Fruit fly (Drosophila melanogaster) whole organism, embryonic: ENCODE results near the gene cl.
A peak's percentile ranks its signal among the peaks of the same experiment; 100 is the strongest.

Experiments
- CG10462 ChIP-seq: fragments of 200-800 bp; sonication (Bioruptor generic); optimal IDR thresholded peaks from 2 replicates; lab custom pipeline; 2016; ENCODE audit warnings: missing biosample characterization, missing genetic modification characterization
- CG10979 ChIP-seq: fragments of 200-800 bp; sonication (Bioruptor generic); optimal IDR thresholded peaks from 2 replicates; lab custom pipeline; 2018; ENCODE audit warnings: missing biosample characterization, mild to moderate bottlenecking, missing genetic modification characterization, moderate library complexity
- CG12769 ChIP-seq: fragments of 200-800 bp; sonication (Bioruptor generic); optimal IDR thresholded peaks from 2 replicates; lab custom pipeline; 2019; ENCODE audit warnings: missing biosample characterization, mild to moderate bottlenecking, missing genetic modification characterization, moderate library complexity
- CG13287 ChIP-seq: fragments of 200-800 bp; sonication (Bioruptor generic); IDR thresholded peaks from 2 replicates; pipeline ENCODE4 v1.3.6; 2022; ENCODE audit warnings: missing biosample characterization, missing genetic modification characterization; ENCODE audit not compliant: partially characterized antibody
- CG13624 ChIP-seq: fragments of 200-800 bp; sonication (Bioruptor generic); optimal IDR thresholded peaks from 2 replicates; lab custom pipeline; 2016; ENCODE audit warnings: missing biosample characterization, missing genetic modification characterization
- CG13894 ChIP-seq: fragments of 200-800 bp; sonication (Bioruptor generic); optimal IDR thresholded peaks from 3 replicates; lab custom pipeline; 2018; ENCODE audit warnings: missing biosample characterization, mild to moderate bottlenecking, missing genetic modification characterization, moderate library complexity
- CG14667 ChIP-seq: fragments of 200-800 bp; sonication (Bioruptor generic); IDR thresholded peaks from 2 replicates; pipeline ENCODE4 v1.3.6; 2022; ENCODE audit warnings: missing biosample characterization, missing genetic modification characterization
- CG1603 ChIP-seq: fragments of 200-800 bp; sonication (Bioruptor generic); optimal IDR thresholded peaks from 2 replicates; lab custom pipeline; 2019; ENCODE audit warnings: missing biosample characterization, mild to moderate bottlenecking, missing genetic modification characterization, moderate library complexity
- CG16863 ChIP-seq: fragments of 200-800 bp; sonication (Bioruptor generic); optimal IDR thresholded peaks from 3 replicates; lab custom pipeline; 2016; ENCODE audit warnings: missing biosample characterization, missing genetic modification characterization
- CG2889 ChIP-seq: fragments of 200-800 bp; sonication (Bioruptor generic); IDR thresholded peaks from 3 replicates; pipeline ENCODE4 v1.3.6; 2022; ENCODE audit warnings: missing biosample characterization, missing genetic modification characterization
- CG3065 ChIP-seq: fragments of 200-800 bp; sonication (Bioruptor generic); optimal IDR thresholded peaks from 2 replicates; lab custom pipeline; 2016; ENCODE audit warnings: missing biosample characterization, missing genetic modification characterization
- CG31365 ChIP-seq: fragments of 200-800 bp; sonication (Bioruptor generic); optimal IDR thresholded peaks from 2 replicates; lab custom pipeline; 2018; ENCODE audit warnings: missing biosample characterization, mild to moderate bottlenecking, missing genetic modification characterization
- CG3726 ChIP-seq: fragments of 200-800 bp; sonication (Bioruptor generic); IDR thresholded peaks from 3 replicates; pipeline ENCODE4, ENCODE4 v1.3.6; 2022; ENCODE audit warnings: missing biosample characterization, missing genetic modification characterization
- CG8388 ChIP-seq: fragments of 200-800 bp; sonication (Bioruptor generic); optimal IDR thresholded peaks from 2 replicates; lab custom pipeline; 2019; ENCODE audit warnings: missing biosample characterization, mild to moderate bottlenecking, missing genetic modification characterization, moderate library complexity
- CG8478 ChIP-seq: fragments of >200 bp; optimal IDR thresholded peaks from 2 replicates; lab custom pipeline; 2018
- CG9817 ChIP-seq: fragments of 200-800 bp; sonication (Bioruptor generic); optimal IDR thresholded peaks from 2 replicates; lab custom pipeline; 2018; ENCODE audit warnings: missing biosample characterization, mild to moderate bottlenecking, missing genetic modification characterization, moderate library complexity
- CkIIα-i1 ChIP-seq: fragments of 200-800 bp; sonication (Bioruptor generic); IDR thresholded peaks from 2 replicates; pipeline ENCODE4 v1.3.6; 2022; ENCODE audit warnings: missing biosample characterization, missing genetic modification characterization
- D19A ChIP-seq: fragments of 200-800 bp; optimal IDR thresholded peaks from 3 replicates; lab custom pipeline; 2019; ENCODE audit warnings: missing biosample characterization, mild to moderate bottlenecking, missing genetic modification characterization, moderate library complexity
- Dbx ChIP-seq: fragments of 200-800 bp; sonication (Bioruptor generic); IDR thresholded peaks from 3 replicates; pipeline ENCODE4 v1.3.6; 2022; ENCODE audit warnings: missing biosample characterization, missing genetic modification characterization
- Dfd ChIP-seq, 2 experiments: fragments of >200 bp; optimal IDR thresholded peaks; 2 replicates each; lab custom pipeline; 2017; ENCODE audit warnings: missing biosample characterization in 2 of 2, missing genetic modification characterization in 2 of 2
- E2f2 ChIP-seq: fragments of 200-800 bp; sonication (Bioruptor generic); IDR thresholded peaks from 2 replicates; pipeline ENCODE4 v1.3.6; 2022; ENCODE audit warnings: missing biosample characterization, missing genetic modification characterization
- HHEX ChIP-seq: fragments of 200-800 bp; sonication (Bioruptor generic); optimal IDR thresholded peaks from 3 replicates; lab custom pipeline; 2017; ENCODE audit warnings: missing biosample characterization, mild to moderate bottlenecking, missing genetic modification characterization, missing genetic modification reagents
- HLH3B ChIP-seq: fragments of 200-800 bp; sonication (Bioruptor generic); IDR thresholded peaks from 2 replicates; pipeline ENCODE4 v1.3.6; 2022; ENCODE audit warnings: missing biosample characterization, missing genetic modification characterization
- Hr78 ChIP-seq, 2 experiments: fragments of 200-800 bp in 1 of 2; fragments of >200 bp in 1 of 2; sonication (Bioruptor generic) in 1 of 2; optimal IDR thresholded peaks; 2 replicates each; lab custom pipeline; 2017 to 2019; ENCODE audit warnings: missing biosample characterization in 2 of 2, missing genetic modification characterization in 2 of 2, mild to moderate bottlenecking in 1 of 2, moderate library complexity in 1 of 2
- Med ChIP-seq: fragments of 200-800 bp; sonication (Bioruptor generic); peaks from one replicate; lab custom pipeline; 2016; ENCODE audit warnings: missing biosample characterization, missing genetic modification characterization, mild to moderate bottlenecking, inconsistent platforms, moderate library complexity
- Sin3A ChIP-seq: fragments of >200 bp; optimal IDR thresholded peaks from 2 replicates; lab custom pipeline; 2018
- Spps ChIP-seq: fragments of 200-800 bp; sonication (Bioruptor generic); optimal IDR thresholded peaks from 2 replicates; lab custom pipeline; 2018; ENCODE audit warnings: missing biosample characterization, mild to moderate bottlenecking, missing genetic modification characterization
- Stat92E ChIP-seq, 3 experiments: fragments of >200 bp in 2 of 3; fragments of 200-800 bp in 1 of 3; sonication (Bioruptor generic) in 1 of 3; optimal IDR thresholded peaks; 2 replicates each; lab custom pipeline; 2017 to 2019; ENCODE audit warnings: missing biosample characterization in 3 of 3, missing genetic modification characterization in 3 of 3, mild to moderate bottlenecking in 1 of 3, moderate library complexity in 1 of 3
- abd-A ChIP-seq: fragments of 200-800 bp; sonication (Bioruptor generic); optimal IDR thresholded peaks from 3 replicates; lab custom pipeline; 2019; ENCODE audit warnings: missing biosample characterization, mild to moderate bottlenecking, missing genetic modification characterization, moderate library complexity
- ac ChIP-seq: fragments of 200-800 bp; sonication (Bioruptor generic); optimal IDR thresholded peaks from 3 replicates; lab custom pipeline; 2017; ENCODE audit warnings: missing biosample characterization, mild to moderate bottlenecking, missing genetic modification characterization
- btn ChIP-seq: fragments of 200-800 bp; sonication (Bioruptor generic); optimal IDR thresholded peaks from 2 replicates; lab custom pipeline; 2016; ENCODE audit warnings: missing biosample characterization, missing genetic modification characterization
- dati ChIP-seq: fragments of 200-800 bp; sonication (Bioruptor generic); IDR thresholded peaks from 2 replicates; pipeline ENCODE4 v1.3.6; 2022; ENCODE audit warnings: missing biosample characterization, missing genetic modification characterization
- emc ChIP-seq: fragments of 200-800 bp; sonication (Bioruptor generic); optimal IDR thresholded peaks from 2 replicates; lab custom pipeline; 2016; ENCODE audit warnings: missing biosample characterization, missing genetic modification characterization
- en ChIP-seq: fragments of 200-800 bp; sonication (Bioruptor generic); optimal IDR thresholded peaks from 2 replicates; lab custom pipeline; 2016; ENCODE audit warnings: missing biosample characterization, missing genetic modification characterization
- eve ChIP-seq, 2 experiments: fragments of >200 bp; optimal IDR thresholded peaks; 2 replicates each; lab custom pipeline; 2017; ENCODE audit warnings: missing biosample characterization in 2 of 2, missing genetic modification characterization in 2 of 2
- fd96Cb ChIP-seq: fragments of 200-800 bp; sonication (Bioruptor generic); optimal IDR thresholded peaks from 2 replicates; lab custom pipeline; 2018; ENCODE audit warnings: missing biosample characterization, mild to moderate bottlenecking, missing genetic modification characterization, moderate library complexity
- fu2 ChIP-seq: fragments of 200-800 bp; sonication (Bioruptor generic); optimal IDR thresholded peaks from 2 replicates; lab custom pipeline; 2016; ENCODE audit warnings: missing biosample characterization, missing genetic modification characterization
- hbn ChIP-seq: fragments of 200-800 bp; sonication (Bioruptor generic); IDR thresholded peaks from 2 replicates; pipeline ENCODE4 v1.3.6; 2022; ENCODE audit warnings: missing biosample characterization, missing genetic modification characterization; ENCODE audit not compliant: partially characterized antibody
- kah ChIP-seq: fragments of 200-800 bp; sonication (Bioruptor generic); optimal IDR thresholded peaks from 2 replicates; lab custom pipeline; 2018; ENCODE audit warnings: missing biosample characterization, mild to moderate bottlenecking, missing genetic modification characterization
- lola ChIP-seq, 3 experiments: fragments of >200 bp in 2 of 3; fragments of 200-800 bp in 1 of 3; sonication (Bioruptor generic) in 1 of 3; optimal IDR thresholded peaks; 2 replicates each; lab custom pipeline; 2017 to 2019; ENCODE audit warnings: missing biosample characterization in 3 of 3, missing genetic modification characterization in 3 of 3, mild to moderate bottlenecking in 1 of 3, moderate library complexity in 1 of 3
- pho ChIP-seq: fragments of 200-800 bp; sonication (Bioruptor generic); optimal IDR thresholded peaks from 2 replicates; lab custom pipeline; 2016; ENCODE audit warnings: missing biosample characterization, missing genetic modification characterization
- so ChIP-seq: fragments of 200-800 bp; sonication (Bioruptor generic); IDR thresholded peaks from 3 replicates; pipeline ENCODE4 v1.3.6; 2022; ENCODE audit warnings: missing biosample characterization, missing genetic modification characterization
- tgo ChIP-seq: fragments of 200-800 bp; sonication (Bioruptor generic); IDR thresholded peaks from 3 replicates; pipeline ENCODE4 v1.3.6; 2022; ENCODE audit warnings: missing biosample characterization, missing genetic modification characterization
- tio ChIP-seq: fragments of 200-800 bp; sonication (Bioruptor generic); optimal IDR thresholded peaks from 2 replicates; lab custom pipeline; 2017; ENCODE audit warnings: missing biosample characterization, missing genetic modification characterization, inconsistent platforms
- trem ChIP-seq: fragments of 200-800 bp; optimal IDR thresholded peaks from 3 replicates; lab custom pipeline; 2019; ENCODE audit warnings: missing biosample characterization, mild to moderate bottlenecking, missing genetic modification characterization, moderate library complexity
- unc-4 ChIP-seq: fragments of 200-800 bp; sonication (Bioruptor generic); IDR thresholded peaks from 2 replicates; pipeline ENCODE4 v1.3.6; 2022; ENCODE audit warnings: missing biosample characterization, missing genetic modification characterization; ENCODE audit not compliant: partially characterized antibody
- unpg ChIP-seq: fragments of 200-800 bp; sonication (Bioruptor generic); optimal IDR thresholded peaks from 3 replicates; lab custom pipeline; 2018; ENCODE audit warnings: missing biosample characterization, mild to moderate bottlenecking, missing genetic modification characterization, moderate library complexity
- zfh1 ChIP-seq: fragments of 200-800 bp; sonication (Bioruptor generic); IDR thresholded peaks from 3 replicates; pipeline ENCODE4 v1.3.6; 2022; ENCODE audit warnings: missing biosample characterization, missing genetic modification characterization
- zfh2 ChIP-seq: fragments of 200-800 bp; sonication (Bioruptor generic); optimal IDR thresholded peaks from 2 replicates; lab custom pipeline; 2016; ENCODE audit warnings: missing biosample characterization, missing genetic modification characterization

The cl gene

dm6 chr2L:5546518-5547287, 26.8 kb downstream of the cl start, which contains the start of gene Oscillin (continued):
- TF ChIP-seq CG1603 (no peak), CG13894 (tag; lab: Kevin White, UChicago) (peak; percentile 71), trem (peak; percentile 69), CG8388 (GFP tag; lab: Kevin White, UChicago) (peak; percentile 89), HHEX (GFP tag; lab: Kevin White, UChicago) (peak; percentile 86), Hr78 (GFP tag; optimal IDR thresholded peaks at IDR 0.05; lab: Kevin White, UChicago) (peak in 1 of 2 experiments; percentile 96), eve (GFP tag; optimal IDR thresholded peaks at IDR 0.05; lab: Kevin White, UChicago) (no peak), unc-4 (GFP tag; lab: Robert Waterston, UW) (0 out of 2 replicates have a peak, but pooled peaks have one; percentile 43), D19A (peak; percentile 96), Sin3A (lab: Kevin White, UChicago) (no peak), Stat92E (GFP tag; optimal IDR thresholded peaks at IDR 0.05; lab: Kevin White, UChicago) (no peak), CG2889 (no peak), E2f2 (peak; percentile 50; the same call in 1 of the 2 replicates), hbn (peak; percentile 50; the same call in 1 of the 2 replicates), fd96Cb (tag; lab: Kevin White, UChicago) (peak; percentile 80), tgo (GFP tag; lab: Robert Waterston, UW) (peak; percentile 88), tio (GFP tag; lab: Kevin White, UChicago) (no peak), pho (GFP tag; lab: Kevin White, UChicago) (peak; percentile 30), ac (no peak), btn (GFP tag; lab: Kevin White, UChicago) (no peak), zfh2 (GFP tag; lab: Kevin White, UChicago) (no peak), fu2 (GFP tag; lab: Kevin White, UChicago) (no peak), kah (GFP tag; lab: Kevin White, UChicago) (peak; percentile 61), HLH3B (GFP tag; lab: Robert Waterston, UW) (peak; percentile 78), abd-A (tag; lab: Kevin White, UChicago) (peak; percentile 64), CG13624 (peak; percentile 44), Dbx (peak; percentile 79), Dfd (GFP tag; optimal IDR thresholded peaks at IDR 0.05; lab: Kevin White, UChicago) (no peak), so (GFP tag; lab: Robert Waterston, UW) (peak; percentile 63; the same call in 1 of the 3 replicates), CG10462 (GFP tag; lab: Kevin White, UChicago) (no peak), CG13287 (GFP tag; lab: Robert Waterston, UW) (peak; percentile 59), lola (GFP tag; optimal IDR thresholded peaks at IDR 0.05; lab: Kevin White, UChicago) (peak in 1 of 3 experiments; percentile 87), CG31365 (tag; lab: Kevin White, UChicago) (no peak), Med (GFP tag; lab: Kevin White, UChicago) (peak; percentile 90), CG12769 (tag; lab: Kevin White, UChicago) (peak; percentile 13), CG9817 (tag; lab: Kevin White, UChicago) (peak; percentile 58), CG3065 (GFP tag; lab: Kevin White, UChicago) (peak; percentile 67), emc (GFP tag; lab: Kevin White, UChicago) (no peak), CkIIα-i1 (GFP tag; lab: Robert Waterston, UW) (no peak), CG3726 (GFP tag; lab: Robert Waterston, UW) (no peak), CG16863 (GFP tag; lab: Kevin White, UChicago) (no peak), dati (peak; percentile 49; the same call in 1 of the 2 replicates), zfh1 (peak; percentile 84), CG14667 (peak; percentile 63), en (no peak), Spps (tag; lab: Kevin White, UChicago) (peak; percentile 84), unpg (peak; percentile 88), CG8478 (no peak), CG10979 (tag; lab: Kevin White, UChicago) (peak; percentile 88)
